Fruit fly (Drosophila melanogaster): ENCODE results near the gene CG44198.

DNA sequence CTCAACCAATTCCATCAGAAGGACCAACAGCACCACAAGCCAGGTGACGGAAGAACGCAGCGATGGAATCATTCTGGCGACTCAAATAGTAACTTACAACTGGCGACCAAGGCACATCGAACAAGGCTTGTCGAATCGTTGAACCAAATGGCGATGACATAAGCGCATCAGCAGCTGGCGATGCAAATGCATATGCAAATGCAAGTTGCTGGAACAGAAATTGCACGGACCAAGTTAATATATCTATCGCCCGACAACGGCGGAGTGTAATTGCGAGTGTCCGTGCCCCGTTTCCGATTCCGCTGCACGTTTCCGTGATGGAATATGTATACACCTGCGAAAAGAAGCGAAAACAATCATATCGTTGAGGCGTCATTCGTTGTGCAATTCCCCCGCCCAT is at the start of gene CG44198, which contains the start of gene CG43050:
- TF ChIP-seq h (optimal IDR thresholded peaks at IDR 0.05) (no peak), insv (optimal IDR thresholded peaks at IDR 0.05) (no peak)
